Worm (Caenorhabditis elegans): ENCODE data around the gene Y43D4A.1.

Y43D4A.1 gene

DNA sequence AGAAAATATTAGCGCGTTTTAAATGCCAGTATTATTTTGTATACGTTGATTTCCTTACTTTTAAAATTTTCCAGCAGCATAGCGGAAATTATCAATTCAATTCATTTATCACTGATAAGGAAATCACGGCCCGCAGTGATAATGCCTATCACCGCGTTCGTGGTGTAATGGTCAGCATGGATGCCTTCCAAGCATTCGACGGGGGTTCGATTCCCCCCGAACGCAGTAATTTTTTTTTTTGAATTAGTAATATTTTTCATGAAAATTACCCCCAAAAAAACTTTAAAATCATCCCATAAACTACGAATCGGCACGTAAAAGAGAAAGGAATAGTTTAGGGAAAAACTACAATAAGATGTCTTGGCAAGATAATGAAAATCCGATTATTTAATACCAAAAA, 31.4 kb downstream of the Y43D4A.1 start (continued):
- TF ChIP-seq lsl-1 (GFP tag; optimal IDR thresholded peaks at IDR 0.05) = peak; percentile 25
- peak; percentile 65; the same call in 1 of the 2 replicates for TF ChIP-seq D2030.7 (GFP tag; IDR thresholded peaks at IDR 0.05)
- TF ChIP-seq mxl-1 (tag; optimal IDR thresholded peaks at IDR 0.05) = peak; percentile 67
- peak; percentile 95 for TF ChIP-seq tbp1 (GFP tag; optimal IDR thresholded peaks at IDR 0.05)
- peak; percentile 47 for TF ChIP-seq zim-3 (tag; optimal IDR thresholded peaks at IDR 0.05)
- no peak for TF ChIP-seq madf-6 (GFP tag; IDR thresholded peaks at IDR 0.05)
- TF ChIP-seq lin-40 (tag; optimal IDR thresholded peaks at IDR 0.05) = peak; percentile 20
- TF ChIP-seq snpc-1.3 (tag; optimal IDR thresholded peaks at IDR 0.05; ENCODE audit: insufficient read depth) = peak; percentile 91
- TF ChIP-seq madf-10 (tag; optimal IDR thresholded peaks at IDR 0.05) = peak; percentile 50
- TF ChIP-seq ceh-100 (GFP tag; IDR thresholded peaks at IDR 0.05) = 0 out of 2 replicates have a peak, but pooled peaks have one; percentile 23
- peak; percentile 56 for TF ChIP-seq attf-5 (GFP tag; optimal IDR thresholded peaks at IDR 0.05)
- TF ChIP-seq Y79H2A.3 (GFP tag; conservative IDR thresholded peaks at IDR 0.05) = no peak
- peak; percentile 79 for TF ChIP-seq him-1 (tag; optimal IDR thresholded peaks at IDR 0.05)
- TF ChIP-seq Y53F4B.3 (GFP tag; IDR thresholded peaks at IDR 0.05) = no peak; the same call in 1 of the 2 replicates
- no peak for TF ChIP-seq tbx-9 (tag; optimal IDR thresholded peaks at IDR 0.05; ENCODE audit: borderline replicate concordance)
- TF ChIP-seq ZK185.1 (tag; optimal IDR thresholded peaks at IDR 0.05; ENCODE audit: poor library complexity, severe bottlenecking) = peak; percentile 80
- peak; percentile 2 for TF ChIP-seq F22D6.2 (tag; optimal IDR thresholded peaks at IDR 0.05)
- peak; percentile 61; the same call in 1 of the 2 replicates for TF ChIP-seq egl-44 (GFP tag; IDR thresholded peaks at IDR 0.05)
- TF ChIP-seq snpc-3.4 (tag; optimal IDR thresholded peaks at IDR 0.05) = peak; percentile 29
- TF ChIP-seq rec-8 (tag; optimal IDR thresholded peaks at IDR 0.05) = peak; percentile 71 to 79
- TF ChIP-seq attf-6 (GFP tag; IDR thresholded peaks at IDR 0.05) = peak; percentile 97
- peak; percentile 17 for TF ChIP-seq tlf-1 (GFP tag; optimal IDR thresholded peaks at IDR 0.05)
- TF ChIP-seq ama-1 (optimal IDR thresholded peaks at IDR 0.05) = no peak
- peak; percentile 74 to 77 for TF ChIP-seq ama-1 (GFP tag; optimal IDR thresholded peaks at IDR 0.05)
- peak; percentile 46 for TF ChIP-seq athp-1 (tag; optimal IDR thresholded peaks at IDR 0.05)
- no peak for TF ChIP-seq F52B5.7 (tag; optimal IDR thresholded peaks at IDR 0.05)
- peak; percentile 91 for TF ChIP-seq rpc-1 (optimal IDR thresholded peaks at IDR 0.05)
- TF ChIP-seq rpc-1 (tag; optimal IDR thresholded peaks at IDR 0.05) = peak; percentile 98
- TF ChIP-seq lag-1 (GFP tag; IDR thresholded peaks at IDR 0.05) = no peak
- no peak for TF ChIP-seq ztf-26 (tag; optimal IDR thresholded peaks at IDR 0.05)
- peak in 1 of 2 experiments; percentile 41 for TF ChIP-seq let-607 (tag; optimal IDR thresholded peaks at IDR 0.05)
- TF ChIP-seq ztf-25 (GFP tag; IDR thresholded peaks at IDR 0.05) = peak; percentile 91; the same call in 1 of the 2 replicates
- TF ChIP-seq nhr-80 (tag; optimal IDR thresholded peaks at IDR 0.05) = peak; percentile 29
- peak; percentile 65 for TF ChIP-seq T07F8.4 (tag; optimal IDR thresholded peaks at IDR 0.05)
- TF ChIP-seq nhr-27 (tag; optimal IDR thresholded peaks at IDR 0.05) = no peak
- TF ChIP-seq F23B12.7 (tag; optimal IDR thresholded peaks at IDR 0.05; ENCODE audit: insufficient read depth) = peak; percentile 66
- no peak for TF ChIP-seq bed-1 (GFP tag; IDR thresholded peaks at IDR 0.05)
- TF ChIP-seq F49E8.2 (tag; optimal IDR thresholded peaks at IDR 0.05; ENCODE audit: insufficient read depth) = peak; percentile 11
- TF ChIP-seq madf-8 (GFP tag; conservative IDR thresholded peaks at IDR 0.05) = 0 out of 2 replicates have a peak, but pooled peaks have one; percentile 6
- no peak for TF ChIP-seq akir-1 (GFP tag; optimal IDR thresholded peaks at IDR 0.05)
- TF ChIP-seq dpl-1 (GFP tag; optimal IDR thresholded peaks at IDR 0.05) = no peak
- peak; percentile 86 for TF ChIP-seq nhr-90 (tag; optimal IDR thresholded peaks at IDR 0.05)
- peak; percentile 57 for TF ChIP-seq hrde-1 (tag; optimal IDR thresholded peaks at IDR 0.05; ENCODE audit: borderline replicate concordance)
- no peak for TF ChIP-seq ceh-58 (GFP tag; IDR thresholded peaks at IDR 0.05)
